Fruit fly (Drosophila melanogaster) whole organism, prepupa: ENCODE results near the gene CG2865.

Experiments
- CG11294 ChIP-seq: fragments of 200-800 bp; sonication (Bioruptor generic); IDR thresholded peaks from 2 replicates; pipeline ENCODE4 v1.3.6; 2022; ENCODE audit warnings: missing biosample characterization, missing genetic modification characterization
- CG11762 ChIP-seq: fragments of 200-800 bp; sonication (Bioruptor generic); optimal IDR thresholded peaks from 3 replicates; lab custom pipeline; 2016; ENCODE audit warnings: missing biosample characterization, missing genetic modification characterization; ENCODE audit not compliant: insufficient read depth
- CG6792 ChIP-seq: fragments of 200-800 bp; sonication (Bioruptor generic); optimal IDR thresholded peaks from 3 replicates; lab custom pipeline; 2016; ENCODE audit warnings: missing biosample characterization, missing genetic modification characterization
- CG6854 ChIP-seq: fragments of 200-800 bp; sonication (Bioruptor generic); optimal IDR thresholded peaks from 2 replicates; lab custom pipeline; 2017; ENCODE audit warnings: missing biosample characterization, mild to moderate bottlenecking, missing genetic modification characterization
- CG9139 ChIP-seq: fragments of 200-800 bp; sonication (Bioruptor generic); optimal IDR thresholded peaks from 3 replicates; lab custom pipeline; 2017; ENCODE audit warnings: missing biosample characterization, mild to moderate bottlenecking, missing genetic modification characterization
- Eip78C ChIP-seq: fragments of 200-800 bp; sonication (Bioruptor generic); peaks from one replicate; lab custom pipeline; 2016; ENCODE audit warnings: missing biosample characterization, missing genetic modification characterization
- Gug ChIP-seq: fragments of 200-800 bp; sonication (Bioruptor generic); IDR thresholded peaks from 2 replicates; pipeline ENCODE4 v1.3.6; 2022; ENCODE audit warnings: missing biosample characterization, missing genetic modification characterization
- Hr38 ChIP-seq: sonication (Bioruptor generic); optimal IDR thresholded peaks from 2 replicates; lab custom pipeline; 2016; ENCODE audit warnings: missing biosample characterization, missing genetic modification characterization
- OdsH ChIP-seq: fragments of 200-800 bp; sonication (Bioruptor generic); optimal IDR thresholded peaks from 3 replicates; lab custom pipeline; 2016; ENCODE audit warnings: missing biosample characterization, missing genetic modification characterization
- dsx ChIP-seq: fragments of 200-800 bp; optimal IDR thresholded peaks from 3 replicates; lab custom pipeline; 2019; ENCODE audit warnings: missing biosample characterization, mild to moderate bottlenecking, missing genetic modification characterization, moderate library complexity; ENCODE audit not compliant: poor library complexity, severe bottlenecking
- fd59A ChIP-seq: fragments of 200-800 bp; sonication (Bioruptor generic); optimal IDR thresholded peaks from 2 replicates; lab custom pipeline; 2017; ENCODE audit warnings: missing biosample characterization, mild to moderate bottlenecking, missing genetic modification characterization, missing genetic modification reagents

- TF ChIP-seq Gug (GFP tag; lab: Robert Waterston, UW) (no peak), CG6854 (no peak), CG9139 (GFP tag; lab: Kevin White, UChicago) (no peak), fd59A (no peak), Hr38 (GFP tag; lab: Kevin White, UChicago) (no peak), CG11762 (GFP tag; lab: Kevin White, UChicago) (no peak), OdsH (GFP tag; lab: Kevin White, UChicago) (no peak), CG11294 (GFP tag; lab: Robert Waterston, UW) (no peak), dsx (GFP tag; lab: Kevin White, UChicago) (no peak), CG6792 (GFP tag; lab: Kevin White, UChicago) (no peak), Eip78C (GFP tag; lab: Kevin White, UChicago) (no peak)
Observed at dm6 chrX:2278782-2279304, 14.4 kb downstream of the CG2865 start.
